Fruit fly (Drosophila melanogaster) whole organism, embryonic: ENCODE measurements around the gene CG43059.

ENCODE experiments used
- Asciz ChIP-seq: fragments of 200-800 bp; sonication (Bioruptor generic); optimal IDR thresholded peaks from 2 replicates; lab custom pipeline; 2017; ENCODE audit warnings: missing biosample characterization, mild to moderate bottlenecking, missing genetic modification characterization, missing genetic modification reagents
- BtbVII ChIP-seq: fragments of 200-800 bp; sonication (Bioruptor generic); optimal IDR thresholded peaks from 3 replicates; lab custom pipeline; 2017; ENCODE audit warnings: missing biosample characterization, mild to moderate bottlenecking, missing genetic modification characterization
- Bteb2 ChIP-seq: fragments of 200-800 bp; sonication (Bioruptor generic); optimal IDR thresholded peaks from 2 replicates; lab custom pipeline; 2016; ENCODE audit warnings: missing biosample characterization, missing genetic modification characterization
- CG10543 ChIP-seq: fragments of 200-800 bp; sonication (Bioruptor generic); optimal IDR thresholded peaks from 3 replicates; lab custom pipeline; 2017; ENCODE audit warnings: missing biosample characterization, mild to moderate bottlenecking, missing genetic modification characterization, moderate library complexity
- CG11504 ChIP-seq: fragments of 200-800 bp; sonication (Bioruptor generic); optimal IDR thresholded peaks from 3 replicates; lab custom pipeline; 2019; ENCODE audit warnings: missing biosample characterization, mild to moderate bottlenecking, missing genetic modification characterization, moderate library complexity
- CG12071 ChIP-seq: fragments of 200-800 bp; sonication (Bioruptor generic); optimal IDR thresholded peaks from 3 replicates; lab custom pipeline; 2018; ENCODE audit warnings: missing biosample characterization, mild to moderate bottlenecking, missing genetic modification characterization
- CG15011 ChIP-seq: fragments of 200-800 bp; sonication (Bioruptor generic); optimal IDR thresholded peaks from 3 replicates; lab custom pipeline; 2018; ENCODE audit warnings: missing biosample characterization, mild to moderate bottlenecking, missing genetic modification characterization
- CG17829 ChIP-seq: fragments of 200-800 bp; optimal IDR thresholded peaks from 2 replicates; lab custom pipeline; 2019; ENCODE audit warnings: missing biosample characterization, mild to moderate bottlenecking, missing genetic modification characterization, moderate library complexity
- CG1832 ChIP-seq: fragments of 200-800 bp; sonication (Bioruptor generic); optimal IDR thresholded peaks from 2 replicates; lab custom pipeline; 2017; ENCODE audit warnings: missing biosample characterization, mild to moderate bottlenecking, missing genetic modification characterization, inconsistent platforms
- CG2678 ChIP-seq: fragments of 200-800 bp; sonication (Bioruptor generic); optimal IDR thresholded peaks from 3 replicates; lab custom pipeline; 2019; ENCODE audit warnings: missing biosample characterization, mild to moderate bottlenecking, missing genetic modification characterization, moderate library complexity
- CG2712 ChIP-seq: fragments of 200-800 bp; optimal IDR thresholded peaks from 3 replicates; lab custom pipeline; 2019; ENCODE audit warnings: missing biosample characterization, mild to moderate bottlenecking, missing genetic modification characterization, moderate library complexity
- CG3163 ChIP-seq: fragments of 200-800 bp; sonication (Bioruptor generic); optimal IDR thresholded peaks from 3 replicates; lab custom pipeline; 2016; ENCODE audit warnings: missing biosample characterization, missing genetic modification characterization
- CG34224 ChIP-seq: fragments of 200-800 bp; sonication (Bioruptor generic); IDR thresholded peaks from 3 replicates; pipeline ENCODE4 v1.3.6; 2022; ENCODE audit warnings: missing biosample characterization, missing genetic modification characterization; ENCODE audit not compliant: partially characterized antibody
- CG34376 ChIP-seq: fragments of 200-800 bp; sonication (Bioruptor generic); optimal IDR thresholded peaks from 2 replicates; lab custom pipeline; 2018; ENCODE audit warnings: missing biosample characterization, mild to moderate bottlenecking, missing genetic modification characterization
- CG43689 ChIP-seq: fragments of 200-800 bp; sonication (Bioruptor generic); IDR thresholded peaks from 2 replicates; pipeline ENCODE4 v1.3.6; 2022; ENCODE audit warnings: missing biosample characterization, missing genetic modification characterization
- CG4854 ChIP-seq: fragments of 200-800 bp; sonication (Bioruptor generic); optimal IDR thresholded peaks from 2 replicates; lab custom pipeline; 2016; ENCODE audit warnings: missing biosample characterization, missing genetic modification characterization, inconsistent platforms
- CG6272 ChIP-seq: fragments of 200-800 bp; sonication (Bioruptor generic); IDR thresholded peaks from 2 replicates; pipeline ENCODE4 v1.3.6; 2022; ENCODE audit warnings: missing biosample characterization, missing genetic modification characterization
- CG6813 ChIP-seq: fragments of 200-800 bp; sonication (Bioruptor generic); optimal IDR thresholded peaks from 2 replicates; lab custom pipeline; 2017; ENCODE audit warnings: missing biosample characterization, missing genetic modification characterization, mild to moderate bottlenecking, moderate library complexity, missing genetic modification reagents
- CG7271 ChIP-seq: fragments of 200-800 bp; sonication (Bioruptor generic); optimal IDR thresholded peaks from 2 replicates; lab custom pipeline; 2018; ENCODE audit warnings: missing biosample characterization, mild to moderate bottlenecking, missing genetic modification characterization, moderate library complexity
- CG7745 ChIP-seq: fragments of 200-800 bp; sonication (Bioruptor generic); optimal IDR thresholded peaks from 2 replicates; lab custom pipeline; 2018; ENCODE audit warnings: missing biosample characterization, mild to moderate bottlenecking, missing genetic modification characterization, moderate library complexity
- CG7839 ChIP-seq: fragments of 200-800 bp; sonication (Bioruptor generic); optimal IDR thresholded peaks from 3 replicates; lab custom pipeline; 2018; ENCODE audit warnings: missing biosample characterization, mild to moderate bottlenecking, missing genetic modification characterization, moderate library complexity
- D ChIP-seq, 2 experiments: fragments of 200-800 bp in 1 of 2; fragments of >200 bp in 1 of 2; sonication (Bioruptor generic) in 1 of 2; optimal IDR thresholded peaks; 2 replicates in 1 of 2; 3 replicates in 1 of 2; lab custom pipeline; 2017; ENCODE audit warnings: mild to moderate bottlenecking in 1 of 2, missing biosample characterization in 1 of 2, missing genetic modification characterization in 1 of 2, missing genetic modification reagents in 1 of 2
- Dref ChIP-seq: fragments of 200-800 bp; sonication (Bioruptor generic); IDR thresholded peaks from 2 replicates; pipeline ENCODE4 v1.3.6; 2022; ENCODE audit warnings: missing biosample characterization, missing genetic modification characterization
- E2f2 ChIP-seq: fragments of 200-800 bp; sonication (Bioruptor generic); IDR thresholded peaks from 2 replicates; pipeline ENCODE4 v1.3.6; 2022; ENCODE audit warnings: missing biosample characterization, missing genetic modification characterization
- ERR ChIP-seq: fragments of 200-800 bp; sonication (Bioruptor generic); optimal IDR thresholded peaks from 2 replicates; lab custom pipeline; 2016; ENCODE audit warnings: missing biosample characterization, missing genetic modification characterization
- H2.0 ChIP-seq: fragments of 200-800 bp; sonication (Bioruptor generic); IDR thresholded peaks from 2 replicates; pipeline ENCODE4 v1.3.6; 2022; ENCODE audit warnings: missing biosample characterization, missing genetic modification characterization
- HLH54F ChIP-seq: fragments of 200-800 bp; sonication (Bioruptor generic); optimal IDR thresholded peaks from 3 replicates; lab custom pipeline; 2016; ENCODE audit warnings: missing biosample characterization, missing genetic modification characterization
- Lhr ChIP-seq: fragments of 200-800 bp; sonication (Bioruptor generic); optimal IDR thresholded peaks from 3 replicates; lab custom pipeline; 2017; ENCODE audit warnings: mild to moderate bottlenecking, missing biosample characterization, missing genetic modification reagents, missing genetic modification characterization
- Lpt ChIP-seq: fragments of >200 bp; optimal IDR thresholded peaks from 2 replicates; lab custom pipeline; 2018; ENCODE audit warnings: missing biosample characterization, missing genetic modification characterization
- Mes4 ChIP-seq: fragments of 200-800 bp; sonication (Bioruptor generic); optimal IDR thresholded peaks from 2 replicates; lab custom pipeline; 2016; ENCODE audit warnings: missing biosample characterization, missing genetic modification characterization
- Nf-YB ChIP-seq: fragments of 200-800 bp; sonication (Bioruptor generic); optimal IDR thresholded peaks from 3 replicates; lab custom pipeline; 2019; ENCODE audit warnings: missing biosample characterization, mild to moderate bottlenecking, missing genetic modification characterization, moderate library complexity
- Oli ChIP-seq: fragments of 200-800 bp; sonication (Bioruptor generic); optimal IDR thresholded peaks from 2 replicates; lab custom pipeline; 2018; ENCODE audit warnings: missing biosample characterization, mild to moderate bottlenecking, missing genetic modification characterization, moderate library complexity
- Ptx1 ChIP-seq: fragments of 200-800 bp; sonication (Bioruptor generic); IDR thresholded peaks from 2 replicates; pipeline ENCODE4 v1.3.6; 2022; ENCODE audit warnings: missing biosample characterization, missing genetic modification characterization
- Rx ChIP-seq: fragments of 200-800 bp; sonication (Bioruptor generic); IDR thresholded peaks from 2 replicates; pipeline ENCODE4 v1.3.6; 2022; ENCODE audit warnings: missing biosample characterization, missing genetic modification characterization
- Taf1 ChIP-seq: fragments of 200-800 bp; sonication (Bioruptor generic); IDR thresholded peaks from 2 replicates; pipeline ENCODE4 v1.3.6; 2022; ENCODE audit warnings: missing biosample characterization, missing genetic modification characterization
- croc ChIP-seq: fragments of 200-800 bp; sonication (Bioruptor generic); conservative IDR thresholded peaks from 3 replicates; pipeline ENCODE4 v1.3.6; 2022; ENCODE audit warnings: missing biosample characterization, missing genetic modification characterization
- ewg ChIP-seq: fragments of 200-800 bp; sonication (Bioruptor generic); optimal IDR thresholded peaks from 3 replicates; lab custom pipeline; 2017; ENCODE audit warnings: mild to moderate bottlenecking, missing biosample characterization, missing genetic modification reagents, missing genetic modification characterization
- ham ChIP-seq: fragments of 200-800 bp; sonication (Bioruptor generic); IDR thresholded peaks from 2 replicates; pipeline ENCODE4 v1.3.6; 2022; ENCODE audit warnings: missing biosample characterization, missing genetic modification characterization
- inv ChIP-seq: fragments of 200-800 bp; sonication (Bioruptor generic); IDR thresholded peaks from 2 replicates; pipeline ENCODE4 v1.3.6; 2022; ENCODE audit warnings: missing biosample characterization, missing genetic modification characterization; ENCODE audit not compliant: partially characterized antibody
- maf-S ChIP-seq: fragments of 200-800 bp; sonication (Bioruptor generic); optimal IDR thresholded peaks from 2 replicates; lab custom pipeline; 2016; ENCODE audit warnings: missing biosample characterization, missing genetic modification characterization
- nau ChIP-seq: fragments of 200-800 bp; sonication (Bioruptor generic); optimal IDR thresholded peaks from 3 replicates; lab custom pipeline; 2017; ENCODE audit warnings: missing biosample characterization, mild to moderate bottlenecking, missing genetic modification characterization, missing genetic modification reagents
- onecut ChIP-seq: fragments of 200-800 bp; sonication (Bioruptor generic); IDR thresholded peaks from 2 replicates; pipeline ENCODE4 v1.3.6; 2022; ENCODE audit warnings: missing biosample characterization, missing genetic modification characterization
- pho ChIP-seq: fragments of 200-800 bp; sonication (Bioruptor generic); optimal IDR thresholded peaks from 2 replicates; lab custom pipeline; 2016; ENCODE audit warnings: missing biosample characterization, missing genetic modification characterization
- phol ChIP-seq: fragments of 200-800 bp; sonication (Bioruptor generic); optimal IDR thresholded peaks from 3 replicates; lab custom pipeline; 2018; ENCODE audit warnings: missing biosample characterization, mild to moderate bottlenecking, missing genetic modification characterization, moderate library complexity
- prd ChIP-seq, 3 experiments: fragments of >200 bp in 2 of 3; fragments of 200-800 bp in 1 of 3; sonication (Bioruptor generic) in 1 of 3; optimal IDR thresholded peaks in 2 of 3; IDR thresholded peaks in 1 of 3; 2 replicates in 2 of 3; 3 replicates in 1 of 3; pipeline versions ENCODE4 v1.3.6 to Lab custom; 2017 to 2022; ENCODE audit warnings: missing biosample characterization in 1 of 3, missing genetic modification characterization in 1 of 3
- row ChIP-seq: fragments of 200-800 bp; sonication (Bioruptor generic); IDR thresholded peaks from 3 replicates; pipeline ENCODE4 v1.3.6; 2022; ENCODE audit warnings: missing biosample characterization, missing genetic modification characterization
- schlank ChIP-seq: fragments of 200-800 bp; sonication (Bioruptor generic); optimal IDR thresholded peaks from 2 replicates; lab custom pipeline; 2018; ENCODE audit warnings: missing biosample characterization, mild to moderate bottlenecking, missing genetic modification characterization

Gene CG43059

DNA sequence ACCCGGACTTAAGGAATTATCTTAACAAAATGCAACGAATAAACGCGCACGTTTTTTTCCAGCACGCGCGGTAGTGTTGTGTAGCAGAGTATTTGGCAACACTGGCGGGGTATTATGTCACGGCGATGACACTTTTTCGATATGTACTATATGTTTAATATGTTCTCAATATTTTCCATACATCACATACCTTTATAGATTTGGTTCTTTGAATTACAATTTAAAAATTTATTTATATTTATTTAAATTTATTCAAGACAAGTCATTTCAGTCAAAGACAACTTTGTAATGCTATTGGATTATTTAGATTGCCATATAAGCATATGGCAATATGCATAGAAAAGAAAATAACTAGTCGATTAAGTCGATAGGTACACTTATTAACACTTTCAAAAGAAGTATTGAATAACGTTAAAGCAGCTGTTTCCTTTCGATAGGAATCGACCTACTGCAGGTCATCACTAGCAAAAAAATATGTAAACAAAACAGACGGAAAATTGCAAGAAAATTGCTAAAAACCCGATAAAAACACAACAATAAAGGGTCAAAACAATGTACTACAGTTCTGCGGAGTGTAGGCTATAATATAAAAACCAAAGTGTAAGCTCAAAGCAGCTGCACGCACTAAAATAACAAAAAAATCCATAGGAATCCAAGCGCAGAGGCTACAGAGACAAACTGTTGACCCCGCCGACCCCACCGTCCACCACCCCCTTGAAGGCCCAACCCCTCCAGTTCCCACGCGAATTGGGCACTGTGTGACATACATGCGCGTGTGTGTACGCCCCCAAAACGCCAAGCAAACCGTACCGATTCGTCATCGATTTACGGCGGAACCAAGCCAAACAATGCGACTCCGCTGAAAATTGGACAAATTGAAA is 27.6 kb upstream of the CG43059 start, which contains the start of the genes CG7182 and GAPcenA (continued):
- TF ChIP-seq row (GFP tag; lab: Robert Waterston, UW) (peak; percentile 85), CG1832 (no peak), CG15011 (GFP tag; lab: Kevin White, UChicago) (peak; percentile 52), Lpt (GFP tag; lab: Kevin White, UChicago) (no peak), inv (GFP tag; lab: Robert Waterston, UW) (no peak), prd (optimal IDR thresholded peaks at IDR 0.05; lab: Kevin White, UChicago) (no peak), prd (GFP tag; IDR thresholded peaks at IDR 0.05; lab: Robert Waterston, UW) (no peak; the same call in 2 of the 3 replicates), Nf-YB (GFP tag; lab: Kevin White, UChicago) (peak; percentile 57), Oli (tag; lab: Kevin White, UChicago) (peak; percentile 70), pho (GFP tag; lab: Kevin White, UChicago) (peak; percentile 39), Mes4 (GFP tag; lab: Kevin White, UChicago) (no peak), Rx (GFP tag; lab: Robert Waterston, UW) (0 out of 2 replicates have a peak, but pooled peaks have one; percentile 14), Asciz (GFP tag; lab: Kevin White, UChicago) (peak; percentile 47), D (optimal IDR thresholded peaks at IDR 0.05; lab: Kevin White, UChicago) (no peak), D (GFP tag; optimal IDR thresholded peaks at IDR 0.05; lab: Kevin White, UChicago) (peak; percentile 53), CG34376 (GFP tag; lab: Kevin White, UChicago) (no peak), CG7839 (tag; lab: Kevin White, UChicago) (peak; percentile 74), CG3163 (GFP tag; lab: Kevin White, UChicago) (no peak), ham (GFP tag; lab: Robert Waterston, UW) (no peak), CG17829 (tag; lab: Kevin White, UChicago) (peak; percentile 83), CG43689 (GFP tag; lab: Robert Waterston, UW) (no peak), nau (no peak), H2.0 (GFP tag; lab: Robert Waterston, UW) (no peak), phol (tag; lab: Kevin White, UChicago) (peak; percentile 77), ERR (no peak), ewg (GFP tag; lab: Kevin White, UChicago) (peak; percentile 43), CG10543 (GFP tag; lab: Kevin White, UChicago) (peak; percentile 75), E2f2 (peak; percentile 59), Bteb2 (GFP tag; lab: Kevin White, UChicago) (peak; percentile 6), CG6813 (GFP tag; lab: Kevin White, UChicago) (peak; percentile 13), CG2678 (peak; percentile 82), Taf1 (GFP tag; lab: Robert Waterston, UW) (no peak), croc (GFP tag; lab: Robert Waterston, UW) (peak; percentile 40; the same call in 1 of the 3 replicates), HLH54F (GFP tag; lab: Kevin White, UChicago) (peak; percentile 36), schlank (peak; percentile 35), CG7271 (peak; percentile 39), Ptx1 (GFP tag; lab: Robert Waterston, UW) (peak; percentile 67), CG6272 (GFP tag; lab: Robert Waterston, UW) (peak; percentile 26; the same call in 1 of the 2 replicates), onecut (GFP tag; lab: Robert Waterston, UW) (peak; percentile 66; the same call in 1 of the 2 replicates), Dref (peak; percentile 67), CG2712 (peak; percentile 82), CG7745 (tag; lab: Kevin White, UChicago) (no peak), maf-S (GFP tag; lab: Kevin White, UChicago) (peak; percentile 25), CG11504 (no peak), CG12071 (GFP tag; lab: Kevin White, UChicago) (no peak), CG34224 (peak; percentile 43; the same call in 1 of the 3 replicates), CG4854 (GFP tag; lab: Kevin White, UChicago) (no peak), Lhr (GFP tag; lab: Kevin White, UChicago) (peak; percentile 34), BtbVII (GFP tag; lab: Kevin White, UChicago) (peak; percentile 66)
